Fruit fly (Drosophila melanogaster) whole organism, adult: ENCODE measurements around the gene CG33285.

Experiments used
- CG11617 ChIP-seq: fragments of 200-800 bp; sonication (Bioruptor generic); optimal IDR thresholded peaks from 2 replicates; lab custom pipeline; 2017; ENCODE audit warnings: mild to moderate bottlenecking, missing biosample characterization, missing genetic modification reagents, missing genetic modification characterization
- CG12768 ChIP-seq: fragments of 200-800 bp; sonication (Bioruptor generic); optimal IDR thresholded peaks from 2 replicates; lab custom pipeline; 2017; ENCODE audit warnings: missing biosample characterization, missing genetic modification characterization, mild to moderate bottlenecking, moderate library complexity, missing genetic modification reagents
- CG14711 ChIP-seq: fragments of 200-800 bp; sonication (Bioruptor generic); optimal IDR thresholded peaks from 2 replicates; lab custom pipeline; 2018; ENCODE audit warnings: missing biosample characterization, mild to moderate bottlenecking, missing genetic modification characterization, moderate library complexity
- CG1620 ChIP-seq: fragments of 200-800 bp; sonication (Bioruptor generic); optimal IDR thresholded peaks from 2 replicates; lab custom pipeline; 2016; ENCODE audit warnings: missing biosample characterization, missing genetic modification characterization
- CG33017 ChIP-seq: fragments of 200-800 bp; sonication (Bioruptor generic); optimal IDR thresholded peaks from 2 replicates; lab custom pipeline; 2018; ENCODE audit warnings: missing biosample characterization, mild to moderate bottlenecking, missing genetic modification characterization, moderate library complexity
- CG5204 ChIP-seq: fragments of 200-800 bp; sonication (Bioruptor generic); optimal IDR thresholded peaks from 2 replicates; lab custom pipeline; 2016; ENCODE audit warnings: missing biosample characterization, missing genetic modification characterization
- CG7045 ChIP-seq: fragments of 200-800 bp; sonication (Bioruptor generic); optimal IDR thresholded peaks from 2 replicates; lab custom pipeline; 2017; ENCODE audit warnings: missing biosample characterization, mild to moderate bottlenecking, missing genetic modification characterization
- CG7101 ChIP-seq: fragments of 200-800 bp; sonication (Bioruptor generic); optimal IDR thresholded peaks from 2 replicates; lab custom pipeline; 2018; ENCODE audit warnings: missing biosample characterization, mild to moderate bottlenecking, missing genetic modification characterization, moderate library complexity
- Clk ChIP-seq: fragments of 200-800 bp; sonication (Bioruptor generic); optimal IDR thresholded peaks from 2 replicates; lab custom pipeline; 2017; ENCODE audit warnings: missing biosample characterization, missing genetic modification characterization
- Crg-1 ChIP-seq: fragments of 200-800 bp; sonication (Bioruptor generic); optimal IDR thresholded peaks from 2 replicates; lab custom pipeline; 2016; ENCODE audit warnings: missing biosample characterization, missing genetic modification characterization
- Hr96 ChIP-seq: fragments of 200-800 bp; sonication (Bioruptor generic); optimal IDR thresholded peaks from 2 replicates; lab custom pipeline; 2016; ENCODE audit warnings: missing biosample characterization, missing genetic modification characterization
- Mnt ChIP-seq: fragments of 200-800 bp; sonication (Bioruptor generic); optimal IDR thresholded peaks from 2 replicates; lab custom pipeline; 2016; ENCODE audit warnings: missing biosample characterization, mild to moderate bottlenecking, missing genetic modification characterization
- bab1 ChIP-seq: fragments of 200-800 bp; sonication (Bioruptor generic); optimal IDR thresholded peaks from 3 replicates; lab custom pipeline; 2019; ENCODE audit warnings: missing biosample characterization, mild to moderate bottlenecking, missing genetic modification characterization, moderate library complexity
- cic ChIP-seq: fragments of 200-800 bp; sonication (Bioruptor generic); optimal IDR thresholded peaks from 2 replicates; lab custom pipeline; 2017; ENCODE audit warnings: missing biosample characterization, mild to moderate bottlenecking, missing genetic modification characterization, moderate library complexity
- cnc ChIP-seq, 2 experiments: fragments of >200 bp; optimal IDR thresholded peaks; 2 replicates each; lab custom pipeline; 2017
- kay ChIP-seq: fragments of 200-800 bp; sonication (Bioruptor generic); peaks from one replicate; lab custom pipeline; 2016; ENCODE audit warnings: missing biosample characterization, missing genetic modification characterization, borderline replicate concordance
- ovo ChIP-seq: fragments of 200-800 bp; sonication (Bioruptor generic); optimal IDR thresholded peaks from 2 replicates; lab custom pipeline; 2016; ENCODE audit warnings: missing biosample characterization, missing genetic modification characterization
- pad ChIP-seq: fragments of 200-800 bp; sonication (Bioruptor generic); optimal IDR thresholded peaks from 3 replicates; lab custom pipeline; 2017; ENCODE audit warnings: missing biosample characterization, missing genetic modification characterization, mild to moderate bottlenecking, moderate library complexity, missing genetic modification reagents
- tj ChIP-seq: fragments of 200-800 bp; sonication (Bioruptor generic); optimal IDR thresholded peaks from 3 replicates; lab custom pipeline; 2017; ENCODE audit warnings: missing biosample characterization, mild to moderate bottlenecking, missing genetic modification characterization, moderate library complexity
- toe ChIP-seq: fragments of 200-800 bp; sonication (Bioruptor generic); optimal IDR thresholded peaks from 2 replicates; lab custom pipeline; 2016; ENCODE audit warnings: missing biosample characterization, missing genetic modification characterization

CG33285 gene

dm6 chr3L:21123453-21123852 lies 34.7 kb upstream of the CG33285 start, which contains the start of gene CG33284:
Gene CG33284 (plus strand): TSS chr3L:21123753.
- no peak for TF ChIP-seq bab1 (GFP tag; lab: Kevin White, UChicago)
- TF ChIP-seq ovo = no peak
- no peak for TF ChIP-seq CG1620
- no peak for TF ChIP-seq CG12768
- TF ChIP-seq CG33017 (tag; lab: Kevin White, UChicago) = no peak
- no peak for TF ChIP-seq CG11617
- no peak for TF ChIP-seq pad (GFP tag; lab: Kevin White, UChicago)
- no peak for TF ChIP-seq CG7101 (tag; lab: Kevin White, UChicago)

dm6 chr3L:21122522-21122923 lies 33.7 kb upstream of the CG33285 start:
- TF ChIP-seq CG11617 (no peak), CG1620 (no peak), toe (GFP tag; lab: Kevin White, UChicago) (no peak), bab1 (GFP tag; lab: Kevin White, UChicago) (no peak), Clk (GFP tag; lab: Kevin White, UChicago) (no peak), pad (GFP tag; lab: Kevin White, UChicago) (no peak), ovo (no peak), CG33017 (tag; lab: Kevin White, UChicago) (no peak), cnc (optimal IDR thresholded peaks at IDR 0.05; lab: Kevin White, UChicago) (no peak), Crg-1 (no peak), kay (GFP tag; lab: Kevin White, UChicago) (no peak), cic (GFP tag; lab: Kevin White, UChicago) (no peak), tj (GFP tag; lab: Kevin White, UChicago) (no peak), CG12768 (no peak), Hr96 (GFP tag; lab: Kevin White, UChicago) (no peak), CG7045 (no peak), CG14711 (no peak), Mnt (no peak), CG5204 (GFP tag; lab: Kevin White, UChicago) (no peak)

dm6 chr3L:21121353-21121752 lies 32.6 kb upstream of the CG33285 start, which contains the start of gene CG43938:
Gene CG43938 (plus strand): TSS chr3L:21121653.
- TF ChIP-seq kay (GFP tag; lab: Kevin White, UChicago) (no peak), Clk (GFP tag; lab: Kevin White, UChicago) (no peak), CG7101 (tag; lab: Kevin White, UChicago) (no peak), tj (GFP tag; lab: Kevin White, UChicago) (no peak), Crg-1 (no peak), CG11617 (no peak), cic (GFP tag; lab: Kevin White, UChicago) (no peak), CG7045 (no peak), CG5204 (GFP tag; lab: Kevin White, UChicago) (no peak), ovo (no peak), CG12768 (no peak), CG1620 (no peak), CG14711 (no peak), CG33017 (tag; lab: Kevin White, UChicago) (no peak), pad (GFP tag; lab: Kevin White, UChicago) (no peak)

dm6 chr3L:21118602-21119001 lies 29.8 kb upstream of the CG33285 start:
- TF ChIP-seq toe (GFP tag; lab: Kevin White, UChicago) (no peak), bab1 (GFP tag; lab: Kevin White, UChicago) (no peak), CG1620 (no peak), ovo (no peak), cic (GFP tag; lab: Kevin White, UChicago) (no peak), Hr96 (GFP tag; lab: Kevin White, UChicago) (no peak), CG11617 (no peak), CG5204 (GFP tag; lab: Kevin White, UChicago) (no peak), kay (GFP tag; lab: Kevin White, UChicago) (no peak), CG14711 (no peak), pad (GFP tag; lab: Kevin White, UChicago) (no peak), cnc (optimal IDR thresholded peaks at IDR 0.05; lab: Kevin White, UChicago) (no peak), Mnt (no peak), Crg-1 (no peak), CG7045 (no peak), CG12768 (no peak), tj (GFP tag; lab: Kevin White, UChicago) (no peak), CG7101 (tag; lab: Kevin White, UChicago) (no peak)

dm6 chr3L:21113061-21113460 lies 24.3 kb upstream of the CG33285 start:
- TF ChIP-seq cnc (optimal IDR thresholded peaks at IDR 0.05; lab: Kevin White, UChicago) = no peak
- TF ChIP-seq CG14711 = no peak
- no peak for TF ChIP-seq CG11617
- TF ChIP-seq Crg-1 = no peak
- no peak for TF ChIP-seq tj (GFP tag; lab: Kevin White, UChicago)
- TF ChIP-seq kay (GFP tag; lab: Kevin White, UChicago) = no peak
- no peak for TF ChIP-seq bab1 (GFP tag; lab: Kevin White, UChicago)
- no peak for TF ChIP-seq CG33017 (tag; lab: Kevin White, UChicago)
- no peak for TF ChIP-seq Hr96 (GFP tag; lab: Kevin White, UChicago)
- TF ChIP-seq ovo = no peak
- TF ChIP-seq cic (GFP tag; lab: Kevin White, UChicago) = no peak

- no peak for TF ChIP-seq kay (GFP tag; lab: Kevin White, UChicago)
- TF ChIP-seq Hr96 (GFP tag; lab: Kevin White, UChicago) = no peak
- no peak for TF ChIP-seq CG12768
- no peak for TF ChIP-seq ovo
These were observed 19.7 kb upstream of the CG33285 start for dm6 chr3L:21108454-21108853.

dm6 chr3L:21106883-21107282 lies 18.1 kb upstream of the CG33285 start:
- TF ChIP-seq Mnt (no peak), ovo (no peak), Hr96 (GFP tag; lab: Kevin White, UChicago) (no peak), cic (GFP tag; lab: Kevin White, UChicago) (no peak), toe (GFP tag; lab: Kevin White, UChicago) (no peak), CG12768 (no peak), Clk (GFP tag; lab: Kevin White, UChicago) (no peak), Crg-1 (no peak), pad (GFP tag; lab: Kevin White, UChicago) (no peak), CG7101 (tag; lab: Kevin White, UChicago) (no peak), bab1 (GFP tag; lab: Kevin White, UChicago) (no peak)
